Fruit fly (Drosophila melanogaster) whole organism, embryonic: ENCODE data around the gene Pex14.
A peak's percentile ranks its signal among the peaks of the same experiment; 100 is the strongest.

Experiments used
- ATbp ChIP-seq: fragments of 200-800 bp; sonication (Bioruptor generic); optimal IDR thresholded peaks from 2 replicates; lab custom pipeline; 2017; ENCODE audit warnings: missing biosample characterization, mild to moderate bottlenecking, missing genetic modification characterization, missing genetic modification reagents
- Adf1 ChIP-seq: fragments of 200-800 bp; sonication (Bioruptor generic); IDR thresholded peaks from 2 replicates; pipeline ENCODE4 v1.3.6; 2022; ENCODE audit warnings: missing biosample characterization, missing genetic modification characterization
- Asciz ChIP-seq: fragments of 200-800 bp; sonication (Bioruptor generic); optimal IDR thresholded peaks from 2 replicates; lab custom pipeline; 2017; ENCODE audit warnings: missing biosample characterization, mild to moderate bottlenecking, missing genetic modification characterization, missing genetic modification reagents
- Atf6 ChIP-seq: fragments of 200-800 bp; sonication (Bioruptor generic); IDR thresholded peaks from 2 replicates; pipeline ENCODE4 v1.3.6; 2022; ENCODE audit warnings: missing biosample characterization, missing genetic modification characterization
- BEAF-32 ChIP-seq: fragments of 200-800 bp; sonication (Bioruptor generic); optimal IDR thresholded peaks from 3 replicates; lab custom pipeline; 2017; ENCODE audit warnings: missing biosample characterization, missing genetic modification characterization, mild to moderate bottlenecking, moderate library complexity, missing genetic modification reagents
- CG10209 ChIP-seq: fragments of 200-800 bp; sonication (Bioruptor generic); optimal IDR thresholded peaks from 3 replicates; lab custom pipeline; 2017; ENCODE audit warnings: missing biosample characterization, mild to moderate bottlenecking, missing genetic modification characterization, missing genetic modification reagents
- CG10654 ChIP-seq: fragments of 200-800 bp; sonication (Bioruptor generic); optimal IDR thresholded peaks from 2 replicates; lab custom pipeline; 2016; ENCODE audit warnings: missing biosample characterization, missing genetic modification characterization
- CG11085 ChIP-seq: fragments of 200-800 bp; sonication (Bioruptor generic); IDR thresholded peaks from 2 replicates; pipeline ENCODE4 v1.3.6; 2022; ENCODE audit warnings: missing biosample characterization, missing genetic modification characterization
- CG11504 ChIP-seq: fragments of 200-800 bp; sonication (Bioruptor generic); optimal IDR thresholded peaks from 3 replicates; lab custom pipeline; 2019; ENCODE audit warnings: missing biosample characterization, mild to moderate bottlenecking, missing genetic modification characterization, moderate library complexity
- CG12942 ChIP-seq: fragments of 200-800 bp; sonication (Bioruptor generic); optimal IDR thresholded peaks from 3 replicates; lab custom pipeline; 2016; ENCODE audit warnings: missing biosample characterization, missing genetic modification characterization
- CG13894 ChIP-seq: fragments of 200-800 bp; sonication (Bioruptor generic); optimal IDR thresholded peaks from 3 replicates; lab custom pipeline; 2018; ENCODE audit warnings: missing biosample characterization, mild to moderate bottlenecking, missing genetic modification characterization, moderate library complexity
- CG14710 ChIP-seq: fragments of 200-800 bp; sonication (Bioruptor generic); optimal IDR thresholded peaks from 3 replicates; lab custom pipeline; 2019; ENCODE audit warnings: missing biosample characterization, mild to moderate bottlenecking, missing genetic modification characterization, moderate library complexity
- CG1832 ChIP-seq: fragments of 200-800 bp; sonication (Bioruptor generic); optimal IDR thresholded peaks from 2 replicates; lab custom pipeline; 2017; ENCODE audit warnings: missing biosample characterization, mild to moderate bottlenecking, missing genetic modification characterization, inconsistent platforms
- CG2875 ChIP-seq: fragments of 200-800 bp; sonication (Bioruptor generic); optimal IDR thresholded peaks from 2 replicates; lab custom pipeline; 2017; ENCODE audit warnings: missing biosample characterization, mild to moderate bottlenecking, missing genetic modification characterization, missing genetic modification reagents
- CG33213 ChIP-seq: fragments of 200-800 bp; sonication (Bioruptor generic); optimal IDR thresholded peaks from 3 replicates; lab custom pipeline; 2016; ENCODE audit warnings: missing biosample characterization, missing genetic modification characterization
- CG4328 ChIP-seq: fragments of 200-800 bp; sonication (Bioruptor generic); optimal IDR thresholded peaks from 3 replicates; lab custom pipeline; 2017; ENCODE audit warnings: missing biosample characterization, missing genetic modification reagents, missing genetic modification characterization
- CG7987 ChIP-seq: fragments of 200-800 bp; sonication (Bioruptor generic); optimal IDR thresholded peaks from 2 replicates; lab custom pipeline; 2018; ENCODE audit warnings: missing biosample characterization, mild to moderate bottlenecking, missing genetic modification characterization, moderate library complexity
- CG9215 ChIP-seq: fragments of 200-800 bp; sonication (Bioruptor generic); IDR thresholded peaks from 2 replicates; pipeline ENCODE4 v1.3.6; 2022; ENCODE audit warnings: missing biosample characterization, missing genetic modification characterization
- CHES-1-like ChIP-seq: fragments of 200-800 bp; sonication (Bioruptor generic); optimal IDR thresholded peaks from 2 replicates; lab custom pipeline; 2016; ENCODE audit warnings: missing biosample characterization, missing genetic modification characterization
- Camta ChIP-seq: fragments of 200-800 bp; sonication (Bioruptor generic); optimal IDR thresholded peaks from 2 replicates; lab custom pipeline; 2016; ENCODE audit warnings: missing biosample characterization, missing genetic modification characterization
- Hr3 ChIP-seq: fragments of 200-800 bp; sonication (Bioruptor generic); optimal IDR thresholded peaks from 3 replicates; lab custom pipeline; 2016; ENCODE audit warnings: missing biosample characterization, missing genetic modification characterization
- Hr51 ChIP-seq, 2 experiments: fragments of 200-800 bp; sonication (Bioruptor generic); optimal IDR thresholded peaks; 2 replicates in 1 of 2; 3 replicates in 1 of 2; lab custom pipeline; 2016 to 2018; ENCODE audit warnings: missing biosample characterization in 2 of 2, missing genetic modification characterization in 2 of 2, mild to moderate bottlenecking in 1 of 2, moderate library complexity in 1 of 2
- Lpt ChIP-seq: fragments of >200 bp; optimal IDR thresholded peaks from 2 replicates; lab custom pipeline; 2018; ENCODE audit warnings: missing biosample characterization, missing genetic modification characterization
- NC2α ChIP-seq: fragments of 200-800 bp; sonication (Bioruptor generic); optimal IDR thresholded peaks from 2 replicates; lab custom pipeline; 2016; ENCODE audit warnings: missing biosample characterization, missing genetic modification characterization
- NFAT ChIP-seq: fragments of 200-800 bp; sonication (Bioruptor generic); IDR thresholded peaks from 2 replicates; pipeline ENCODE4 v1.3.6; 2022; ENCODE audit warnings: missing biosample characterization, missing genetic modification characterization
- Sox102F ChIP-seq: fragments of 200-800 bp; sonication (Bioruptor generic); optimal IDR thresholded peaks from 2 replicates; lab custom pipeline; 2018; ENCODE audit warnings: missing biosample characterization, mild to moderate bottlenecking, missing genetic modification characterization, moderate library complexity
- Vsx1 ChIP-seq: fragments of 200-800 bp; sonication (Bioruptor generic); optimal IDR thresholded peaks from 2 replicates; lab custom pipeline; 2017; ENCODE audit warnings: missing biosample characterization, mild to moderate bottlenecking, missing genetic modification characterization, missing genetic modification reagents
- YL-1 ChIP-seq: fragments of 200-800 bp; sonication (Bioruptor generic); optimal IDR thresholded peaks from 3 replicates; lab custom pipeline; 2017; ENCODE audit warnings: missing biosample characterization, mild to moderate bottlenecking, missing genetic modification characterization
- bigmax ChIP-seq: fragments of 200-800 bp; sonication (Bioruptor generic); optimal IDR thresholded peaks from 2 replicates; lab custom pipeline; 2018; ENCODE audit warnings: missing biosample characterization, mild to moderate bottlenecking, missing genetic modification characterization
- cas ChIP-seq: fragments of 200-800 bp; sonication (Bioruptor generic); IDR thresholded peaks from 2 replicates; pipeline ENCODE4 v1.3.6; 2022; ENCODE audit warnings: missing biosample characterization, missing genetic modification characterization
- crc ChIP-seq: fragments of 200-800 bp; sonication (Bioruptor generic); optimal IDR thresholded peaks from 2 replicates; lab custom pipeline; 2016; ENCODE audit warnings: missing biosample characterization, missing genetic modification characterization
- cwo ChIP-seq: fragments of 200-800 bp; sonication (Bioruptor generic); optimal IDR thresholded peaks from 3 replicates; lab custom pipeline; 2017; ENCODE audit warnings: missing biosample characterization, missing genetic modification characterization, mild to moderate bottlenecking, moderate library complexity, missing genetic modification reagents
- en ChIP-seq: fragments of 200-800 bp; sonication (Bioruptor generic); optimal IDR thresholded peaks from 2 replicates; lab custom pipeline; 2016; ENCODE audit warnings: missing biosample characterization, missing genetic modification characterization
- esg ChIP-seq: fragments of 200-800 bp; sonication (Bioruptor generic); conservative IDR thresholded peaks from 2 replicates; pipeline ENCODE4 v1.3.6; 2022; ENCODE audit warnings: missing biosample characterization, missing genetic modification characterization
- eve ChIP-seq, 2 experiments: fragments of >200 bp; optimal IDR thresholded peaks; 2 replicates each; lab custom pipeline; 2017; ENCODE audit warnings: missing biosample characterization in 2 of 2, missing genetic modification characterization in 2 of 2
- gcm ChIP-seq: fragments of 200-800 bp; sonication (Bioruptor generic); optimal IDR thresholded peaks from 2 replicates; lab custom pipeline; 2019; ENCODE audit warnings: missing biosample characterization, mild to moderate bottlenecking, missing genetic modification characterization, moderate library complexity
- gro ChIP-seq: fragments of 200-800 bp; sonication (Bioruptor generic); optimal IDR thresholded peaks from 2 replicates; lab custom pipeline; 2016; ENCODE audit warnings: missing biosample characterization, missing genetic modification characterization
- her ChIP-seq: fragments of 200-800 bp; sonication (Bioruptor generic); optimal IDR thresholded peaks from 2 replicates; lab custom pipeline; 2016; ENCODE audit warnings: missing biosample characterization, missing genetic modification characterization
- jigr1 ChIP-seq: fragments of 200-800 bp; sonication (Bioruptor generic); IDR thresholded peaks from 3 replicates; pipeline ENCODE4 v1.3.6; 2022; ENCODE audit warnings: missing biosample characterization, missing genetic modification characterization
- maf-S ChIP-seq: fragments of 200-800 bp; sonication (Bioruptor generic); optimal IDR thresholded peaks from 2 replicates; lab custom pipeline; 2016; ENCODE audit warnings: missing biosample characterization, missing genetic modification characterization
- odd ChIP-seq: fragments of 200-800 bp; sonication (Bioruptor generic); optimal IDR thresholded peaks from 2 replicates; lab custom pipeline; 2017; ENCODE audit warnings: missing biosample characterization, mild to moderate bottlenecking, missing genetic modification characterization
- psq ChIP-seq: fragments of 200-800 bp; sonication (Bioruptor generic); optimal IDR thresholded peaks from 2 replicates; lab custom pipeline; 2017; ENCODE audit warnings: missing biosample characterization, missing genetic modification characterization
- rib ChIP-seq: fragments of 200-800 bp; sonication (Bioruptor generic); IDR thresholded peaks from 2 replicates; pipeline ENCODE4 v1.3.6; 2022; ENCODE audit warnings: missing biosample characterization, missing genetic modification characterization
- shn ChIP-seq: fragments of 200-800 bp; sonication (Bioruptor generic); optimal IDR thresholded peaks from 3 replicates; lab custom pipeline; 2016; ENCODE audit warnings: missing biosample characterization, missing genetic modification characterization
- sisA ChIP-seq: fragments of 200-800 bp; sonication (Bioruptor generic); IDR thresholded peaks from 2 replicates; pipeline ENCODE4 v1.3.6; 2022; ENCODE audit warnings: missing biosample characterization, missing genetic modification characterization
- ttk ChIP-seq: fragments of 200-800 bp; sonication (Bioruptor generic); IDR thresholded peaks from 2 replicates; pipeline ENCODE4 v2.1.2; 2022; ENCODE audit warnings: missing biosample characterization, missing genetic modification characterization
- tx ChIP-seq: fragments of 200-800 bp; sonication (Bioruptor generic); optimal IDR thresholded peaks from 2 replicates; lab custom pipeline; 2016; ENCODE audit warnings: missing biosample characterization, missing genetic modification characterization
- unc-4 ChIP-seq: fragments of 200-800 bp; sonication (Bioruptor generic); IDR thresholded peaks from 2 replicates; pipeline ENCODE4 v1.3.6; 2022; ENCODE audit warnings: missing biosample characterization, missing genetic modification characterization; ENCODE audit not compliant: partially characterized antibody
- unpg ChIP-seq: fragments of 200-800 bp; sonication (Bioruptor generic); optimal IDR thresholded peaks from 3 replicates; lab custom pipeline; 2018; ENCODE audit warnings: missing biosample characterization, mild to moderate bottlenecking, missing genetic modification characterization, moderate library complexity
- wdn ChIP-seq: fragments of 200-800 bp; sonication (Bioruptor generic); IDR thresholded peaks from 2 replicates; pipeline ENCODE4 v1.3.6; 2022; ENCODE audit warnings: missing biosample characterization, missing genetic modification characterization

Pex14 gene

dm6 chr3L:20785742-20786427 is 7.3 kb downstream of the Pex14 start, which contains the start of gene Pcif1 (continued):
- no peak for TF ChIP-seq Vsx1 (GFP tag; lab: Kevin White, UChicago)
- TF ChIP-seq cas = 0 out of 2 replicates have a peak, but pooled peaks have one; percentile 31
- no peak for TF ChIP-seq eve (GFP tag; optimal IDR thresholded peaks at IDR 0.05; lab: Kevin White, UChicago)
- no peak for TF ChIP-seq CG12942 (GFP tag; lab: Kevin White, UChicago)
- no peak for TF ChIP-seq ttk (GFP tag; lab: Robert Waterston, UW)
- TF ChIP-seq Hr3 (GFP tag; lab: Kevin White, UChicago) = no peak
- TF ChIP-seq odd (GFP tag; lab: Kevin White, UChicago) = no peak
- TF ChIP-seq Adf1 = peak; percentile 15; the same call in 1 of the 2 replicates
- no peak for TF ChIP-seq CG10209 (GFP tag; lab: Kevin White, UChicago)
- TF ChIP-seq unc-4 = peak; percentile 99
- TF ChIP-seq CG4328 = no peak
- peak; percentile 61 for TF ChIP-seq CG14710
- TF ChIP-seq bigmax (GFP tag; lab: Kevin White, UChicago) = peak; percentile 19
- TF ChIP-seq shn (GFP tag; lab: Kevin White, UChicago) = no peak
- TF ChIP-seq CG10654 (GFP tag; lab: Kevin White, UChicago) = no peak
- no peak for TF ChIP-seq CG2875 (GFP tag; lab: Kevin White, UChicago)
- TF ChIP-seq maf-S (GFP tag; lab: Kevin White, UChicago) = no peak
- no peak for TF ChIP-seq CG13894
- no peak for TF ChIP-seq Sox102F
- TF ChIP-seq en (GFP tag; lab: Kevin White, UChicago) = no peak
- no peak for TF ChIP-seq tx (GFP tag; lab: Kevin White, UChicago)
- TF ChIP-seq BEAF-32 (GFP tag; lab: Kevin White, UChicago) = peak; percentile 98
- TF ChIP-seq CG33213 = no peak
- TF ChIP-seq sisA (GFP tag; lab: Robert Waterston, UW) = no peak
- TF ChIP-seq esg (GFP tag; lab: Robert Waterston, UW) = no peak
- no peak for TF ChIP-seq her (GFP tag; lab: Kevin White, UChicago)
- no peak for TF ChIP-seq Asciz (GFP tag; lab: Kevin White, UChicago)
- TF ChIP-seq NC2α (GFP tag; lab: Kevin White, UChicago) = no peak
- no peak for TF ChIP-seq Hr51 (GFP tag; optimal IDR thresholded peaks at IDR 0.05; lab: Kevin White, UChicago)
- no peak for TF ChIP-seq psq
- TF ChIP-seq gcm (GFP tag; lab: Kevin White, UChicago) = no peak
- TF ChIP-seq Lpt = no peak
- TF ChIP-seq wdn (GFP tag; lab: Robert Waterston, UW) = no peak
- peak; percentile 30 for TF ChIP-seq CG7987 (GFP tag; lab: Kevin White, UChicago)
- TF ChIP-seq unpg = peak; percentile 28
- no peak for TF ChIP-seq Camta
- TF ChIP-seq ATbp (GFP tag; lab: Kevin White, UChicago) = no peak
- no peak for TF ChIP-seq Atf6 (GFP tag; lab: Robert Waterston, UW)
- no peak for TF ChIP-seq cwo
- TF ChIP-seq CHES-1-like (GFP tag; lab: Kevin White, UChicago) = no peak
- TF ChIP-seq CG1832 (GFP tag; lab: Kevin White, UChicago) = no peak
- peak; percentile 19; the same call in 1 of the 2 replicates for TF ChIP-seq NFAT (GFP tag; lab: Robert Waterston, UW)
- no peak for TF ChIP-seq CG11085 (GFP tag; lab: Robert Waterston, UW)
- TF ChIP-seq CG9215 (GFP tag; lab: Robert Waterston, UW) = no peak
- no peak for TF ChIP-seq jigr1 (GFP tag; lab: Robert Waterston, UW)
- peak; percentile 50; the same call in 1 of the 2 replicates for TF ChIP-seq rib (GFP tag; lab: Robert Waterston, UW)
- no peak for TF ChIP-seq CG11504 (tag; lab: Kevin White, UChicago)
- peak; percentile 33 for TF ChIP-seq gro
- TF ChIP-seq crc = no peak
- TF ChIP-seq YL-1 (GFP tag; lab: Kevin White, UChicago) = peak; percentile 62
